Fruit fly (Drosophila melanogaster) whole organism, wandering third instar larva: ENCODE measurements around the gene BoYb.

ENCODE experiments used
- Abd-B ChIP-seq: fragments of >200 bp; optimal IDR thresholded peaks from 2 replicates; lab custom pipeline; 2017; ENCODE audit warnings: missing biosample characterization, missing genetic modification characterization
- CrebA ChIP-seq: fragments of 200-800 bp; sonication (Bioruptor generic); optimal IDR thresholded peaks from 2 replicates; lab custom pipeline; 2016; ENCODE audit warnings: missing biosample characterization, mild to moderate bottlenecking, missing genetic modification characterization, borderline replicate concordance
- Dfd ChIP-seq: fragments of >200 bp; optimal IDR thresholded peaks from 2 replicates; lab custom pipeline; 2017; ENCODE audit warnings: missing biosample characterization, missing genetic modification characterization
- Dif ChIP-seq: fragments of 200-275, 200-300 bp; sonication (Bioruptor generic); optimal IDR thresholded peaks from 2 replicates; lab custom pipeline; 2018; ENCODE audit warnings: missing biosample characterization, missing genetic modification characterization; ENCODE audit not compliant: partially characterized antibody
- GATAd ChIP-seq: sonication (Bioruptor generic); optimal IDR thresholded peaks from 2 replicates; lab custom pipeline; 2016; ENCODE audit warnings: missing biosample characterization, missing genetic modification characterization
- Hr78 ChIP-seq: fragments of >200 bp; optimal IDR thresholded peaks from 2 replicates; lab custom pipeline; 2017; ENCODE audit warnings: missing biosample characterization, missing genetic modification characterization
- Hr83 ChIP-seq: fragments of 200-300 bp; sonication (Bioruptor generic); optimal IDR thresholded peaks from 2 replicates; lab custom pipeline; 2016; ENCODE audit warnings: missing biosample characterization, mild to moderate bottlenecking, missing genetic modification characterization, moderate library complexity; ENCODE audit not compliant: poor library complexity, severe bottlenecking
- Myc ChIP-seq: fragments of >200 bp; optimal IDR thresholded peaks from 2 replicates; lab custom pipeline; 2017
- N ChIP-seq: fragments of >200 bp; optimal IDR thresholded peaks from 2 replicates; lab custom pipeline; 2018; ENCODE audit warnings: missing biosample characterization, missing external identifiers, missing genetic modification characterization
- Rel ChIP-seq, 2 experiments: fragments of 200-800 bp; sonication (Bioruptor generic) in 1 of 2; optimal IDR thresholded peaks; 2 replicates in 1 of 2; 3 replicates in 1 of 2; lab custom pipeline; 2016 to 2019; ENCODE audit warnings: mild to moderate bottlenecking in 2 of 2, missing biosample characterization in 2 of 2, missing genetic modification characterization in 2 of 2, moderate library complexity in 1 of 2
- dl ChIP-seq, 2 experiments: fragments of 175-275, 200-275 bp in 1 of 2; fragments of 200-275 bp in 1 of 2; sonication (Bioruptor generic); optimal IDR thresholded peaks; lab custom pipeline; 2018; ENCODE audit warnings: mild to moderate bottlenecking in 2 of 2, missing biosample characterization in 2 of 2, missing genetic modification characterization in 2 of 2, moderate library complexity in 2 of 2; ENCODE audit not compliant: partially characterized antibody in 2 of 2, insufficient read depth in 1 of 2
- dmrt93B ChIP-seq: fragments of 200-800 bp; sonication (Bioruptor generic); optimal IDR thresholded peaks from 2 replicates; lab custom pipeline; 2018; ENCODE audit warnings: missing biosample characterization, mild to moderate bottlenecking, missing genetic modification characterization
- ey ChIP-seq: fragments of 200-800 bp; sonication (Bioruptor generic); optimal IDR thresholded peaks from 2 replicates; lab custom pipeline; 2016; ENCODE audit warnings: missing biosample characterization, missing genetic modification characterization
- foxo ChIP-seq, 2 experiments: fragments of 200-800 bp; sonication (Bioruptor generic); optimal IDR thresholded peaks; 2 replicates in 1 of 2; 3 replicates in 1 of 2; lab custom pipeline; 2016 to 2017; ENCODE audit warnings: missing biosample characterization in 2 of 2, missing genetic modification characterization in 2 of 2
- fru ChIP-seq: fragments of 200-800 bp; sonication (Bioruptor generic); optimal IDR thresholded peaks from 3 replicates; lab custom pipeline; 2016; ENCODE audit warnings: missing biosample characterization, mild to moderate bottlenecking, missing genetic modification characterization
- h ChIP-seq: fragments of 200-800 bp; sonication (Bioruptor generic); optimal IDR thresholded peaks from 3 replicates; lab custom pipeline; 2016; ENCODE audit warnings: missing biosample characterization, mild to moderate bottlenecking, missing genetic modification characterization
- jim ChIP-seq: fragments of 175-275, 200-325 bp; sonication (Bioruptor generic); optimal IDR thresholded peaks from 2 replicates; lab custom pipeline; 2016; ENCODE audit warnings: missing biosample characterization, mild to moderate bottlenecking, missing genetic modification characterization
- lola ChIP-seq: fragments of >200 bp; optimal IDR thresholded peaks from 2 replicates; lab custom pipeline; 2017; ENCODE audit warnings: missing biosample characterization, missing genetic modification characterization
- pan ChIP-seq: fragments of >200 bp; optimal IDR thresholded peaks from 2 replicates; lab custom pipeline; 2017
- psq ChIP-seq: fragments of 200-800 bp; sonication (Bioruptor generic); optimal IDR thresholded peaks from 3 replicates; lab custom pipeline; 2017; ENCODE audit warnings: missing biosample characterization, mild to moderate bottlenecking, missing genetic modification characterization, moderate library complexity
- rgr ChIP-seq: fragments of 200-800 bp; sonication (Bioruptor generic); optimal IDR thresholded peaks from 3 replicates; lab custom pipeline; 2016; ENCODE audit warnings: missing biosample characterization, mild to moderate bottlenecking, missing genetic modification characterization
- sage ChIP-seq: fragments of 200-800 bp; sonication (Bioruptor generic); optimal IDR thresholded peaks from 2 replicates; lab custom pipeline; 2016; ENCODE audit warnings: missing biosample characterization, mild to moderate bottlenecking, missing genetic modification characterization
- sv ChIP-seq: fragments of 200-800 bp; sonication (Bioruptor generic); optimal IDR thresholded peaks from 3 replicates; lab custom pipeline; 2016; ENCODE audit warnings: missing biosample characterization, missing genetic modification characterization
- woc ChIP-seq: sonication (Bioruptor generic); optimal IDR thresholded peaks from 2 replicates; lab custom pipeline; 2016; ENCODE audit warnings: missing biosample characterization, mild to moderate bottlenecking, missing genetic modification characterization

BoYb gene

dm6 chr3L:22887677-22888076 is 14.0 kb upstream of the BoYb start:
- no peak for TF ChIP-seq h
- TF ChIP-seq woc (GFP tag; lab: Kevin White, UChicago), result no peak
- no peak for TF ChIP-seq Hr78 (GFP tag; lab: Kevin White, UChicago)

dm6 chr3L:22888591-22889258 is 13.0 kb upstream of the BoYb start:
- TF ChIP-seq h (peak; percentile 16), Abd-B (no peak)

DNA sequence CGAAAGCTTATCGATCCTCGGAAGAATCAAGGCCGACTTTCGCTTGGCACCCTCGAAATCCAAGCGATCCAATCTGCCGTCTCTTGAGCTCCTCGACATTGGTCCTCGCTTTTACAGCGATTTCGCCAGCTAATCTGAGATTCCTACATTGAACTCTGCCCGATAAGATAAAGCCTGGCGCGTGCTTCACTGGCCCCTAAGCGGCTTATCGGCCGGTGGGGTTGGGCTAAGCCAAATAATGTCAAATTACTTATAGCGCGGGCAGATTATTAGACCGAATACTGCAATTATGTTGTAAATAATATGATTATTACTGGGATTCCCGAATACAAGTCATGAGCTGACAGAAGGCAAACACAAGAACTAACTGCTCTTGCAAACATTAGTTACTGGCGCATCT is 11.7 kb upstream of the BoYb start:
- TF ChIP-seq Rel (GFP tag; optimal IDR thresholded peaks at IDR 0.05; lab: Kevin White, UChicago) (no peak), Rel (tag; optimal IDR thresholded peaks at IDR 0.05; lab: Kevin White, UChicago) (peak; percentile 50), h (peak; percentile 92), dl (GFP tag; optimal IDR thresholded peaks at IDR 0.05; lab: Kevin White, UChicago; ENCODE audit: insufficient read depth in 1 of 2, partially characterized antibody in 2 of 2) (no peak)

DNA sequence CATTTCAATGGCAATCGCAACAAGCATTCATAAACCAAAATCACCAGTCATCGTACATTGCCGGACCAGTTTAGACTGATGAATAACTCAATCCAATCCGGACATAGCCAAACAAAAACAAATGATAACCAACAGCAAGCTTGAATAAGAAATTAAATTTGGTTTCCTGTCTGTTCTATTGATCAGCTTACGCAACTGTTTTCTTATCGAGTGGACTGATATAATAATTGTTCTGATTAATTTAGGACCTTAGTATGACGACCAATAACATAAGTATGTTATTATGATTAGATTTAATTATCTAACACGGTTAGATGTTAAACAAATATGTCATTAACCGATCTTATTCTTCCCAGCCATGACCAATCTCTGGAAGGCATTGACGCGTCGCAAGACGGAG is 10.7 kb upstream of the BoYb start:
- TF ChIP-seq N, result no peak
- no peak for TF ChIP-seq h
- no peak for TF ChIP-seq rgr (GFP tag; lab: Kevin White, UChicago)
- TF ChIP-seq Hr78 (GFP tag; lab: Kevin White, UChicago), result no peak
- TF ChIP-seq ey (GFP tag; lab: Kevin White, UChicago), result no peak
- TF ChIP-seq foxo (GFP tag; optimal IDR thresholded peaks at IDR 0.05; lab: Kevin White, UChicago), result no peak
- TF ChIP-seq pan, result no peak
- TF ChIP-seq jim (GFP tag; lab: Kevin White, UChicago), result no peak
- no peak for TF ChIP-seq Hr83 (GFP tag; lab: Kevin White, UChicago)
- no peak for TF ChIP-seq psq (GFP tag; lab: Kevin White, UChicago)
- no peak for TF ChIP-seq sage (GFP tag; lab: Kevin White, UChicago)
- no peak for TF ChIP-seq dmrt93B (GFP tag; lab: Kevin White, UChicago)

DNA sequence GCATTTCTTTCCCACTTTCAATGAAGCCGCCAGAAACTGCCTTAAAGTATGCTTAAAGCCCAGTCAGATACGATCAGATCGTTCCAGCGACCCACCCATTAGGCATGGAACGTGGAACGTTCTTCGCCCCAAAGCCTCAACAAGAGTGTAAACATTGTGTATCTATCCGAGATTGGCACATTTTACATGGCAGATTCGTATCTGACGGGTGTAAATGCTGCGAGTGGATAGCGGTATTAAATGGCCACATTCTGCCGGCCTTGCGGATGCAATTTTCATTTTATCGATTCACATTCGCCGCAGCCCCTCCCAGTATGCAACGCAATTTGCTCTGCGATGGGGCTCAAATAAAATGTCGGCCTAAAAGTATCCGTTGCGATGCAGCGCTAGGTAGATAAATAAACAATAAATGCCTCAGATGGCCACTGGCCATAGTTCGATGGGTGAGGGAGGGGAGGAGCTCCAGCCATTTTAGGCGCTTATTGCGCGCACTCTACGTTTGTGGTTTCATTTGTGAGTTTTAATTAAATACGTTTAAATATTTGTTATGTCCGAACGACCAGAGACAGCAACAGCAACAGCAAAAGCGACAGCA is 6.9 kb upstream of the BoYb start:
- TF ChIP-seq woc (GFP tag; lab: Kevin White, UChicago) (no peak), N (peak; percentile 41), lola (GFP tag; lab: Kevin White, UChicago) (peak; percentile 21), ey (GFP tag; lab: Kevin White, UChicago) (no peak), Abd-B (peak; percentile 62), dmrt93B (GFP tag; lab: Kevin White, UChicago) (no peak), GATAd (no peak), CrebA (GFP tag; lab: Kevin White, UChicago) (no peak), Myc (lab: Kevin White, UChicago) (peak; percentile 81), sv (GFP tag; lab: Kevin White, UChicago) (no peak), Dfd (GFP tag; lab: Kevin White, UChicago) (no peak), Dif (no peak)

dm6 chr3L:22898444-22898843 is 3.3 kb upstream of the BoYb start, which contains the start of gene CG11131:
Gene CG11131 (plus strand): TSS chr3L:22898744.
- no peak for TF ChIP-seq fru

DNA sequence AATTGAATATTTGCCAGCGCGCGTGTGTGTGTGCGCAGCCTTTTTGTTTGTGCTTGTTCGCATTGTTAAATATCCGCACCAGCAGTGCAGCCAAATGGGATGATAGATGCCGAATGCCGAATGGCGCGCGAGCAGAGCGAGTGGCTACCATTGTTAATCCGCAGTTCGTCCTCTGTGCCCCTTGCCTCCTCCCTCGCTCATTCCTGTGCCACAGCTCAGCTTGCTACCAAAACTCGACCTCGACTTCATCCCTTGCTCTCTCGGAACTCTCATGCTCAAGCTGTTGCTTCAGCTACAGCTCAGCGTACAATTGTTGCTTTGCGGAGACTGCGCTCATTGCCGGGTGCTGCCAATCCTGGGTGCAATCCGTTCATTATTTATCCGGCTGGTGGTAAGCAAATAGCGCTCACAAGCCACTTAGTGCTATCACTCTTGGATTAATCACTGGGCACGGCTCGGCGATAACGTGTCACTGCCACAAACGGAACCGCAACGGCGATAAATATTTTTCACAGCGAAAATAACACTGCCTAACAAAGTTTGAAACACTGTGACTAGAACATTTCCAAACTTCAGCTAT is 7.7 kb downstream of the BoYb start:
- no peak for TF ChIP-seq N
- no peak for TF ChIP-seq GATAd
- TF ChIP-seq foxo (GFP tag; optimal IDR thresholded peaks at IDR 0.05; lab: Kevin White, UChicago), result no peak
